Worm (Caenorhabditis elegans) whole organism, L4 larva: Measurements from ENCODE around the gene Y39A1A.9.

Source experiments
- D1046.2 ChIP-seq: fragments of 200-800 bp; sonication (Bioruptor generic); IDR thresholded peaks from 2 replicates; pipeline ENCODE4 v1.3.6; 2022; ENCODE audit warnings: missing genetic modification characterization, missing compliant biosample characterization
- Y105C5A.15 ChIP-seq: fragments of 200-800 bp; sonication (Bioruptor generic); IDR thresholded peaks from 2 replicates; pipeline ENCODE4 v1.3.6; 2022; ENCODE audit warnings: missing genetic modification characterization, missing compliant biosample characterization
- Y5F2A.4 ChIP-seq: fragments of 200-800 bp; sonication (Bioruptor generic); optimal IDR thresholded peaks from 2 replicates; lab custom pipeline; 2018; ENCODE audit warnings: mild to moderate bottlenecking, missing genetic modification characterization, missing compliant biosample characterization
- Y75B8A.6 ChIP-seq: fragments of 200-800 bp; sonication (Bioruptor generic); IDR thresholded peaks from 2 replicates; pipeline ENCODE4 v1.3.6; 2022; ENCODE audit warnings: missing genetic modification reagents, missing genetic modification characterization, missing compliant biosample characterization
- ama-1 ChIP-seq: fragments of 150-350 bp; optimal IDR thresholded peaks from 2 replicates; lab custom pipeline; 2014; ENCODE audit warnings: inconsistent platforms, mixed read lengths
- arid-1 ChIP-seq: fragments of 200-800 bp; sonication (Bioruptor generic); conservative IDR thresholded peaks from 2 replicates; pipeline ENCODE4 v1.3.6; 2022; ENCODE audit warnings: missing genetic modification reagents, missing genetic modification characterization, missing compliant biosample characterization
- ceh-28 ChIP-seq: fragments of 150-350 bp; optimal IDR thresholded peaks from 2 replicates; lab custom pipeline; 2014; ENCODE audit warnings: missing biosample characterization, missing genetic modification reagents, missing genetic modification characterization
- ceh-32 ChIP-seq: sonication (generic microtip); optimal IDR thresholded peaks from 2 replicates; lab custom pipeline; 2016; ENCODE audit warnings: mild to moderate bottlenecking, missing genetic modification characterization, missing compliant biosample characterization; ENCODE audit not compliant: poor library complexity
- ceh-44 ChIP-seq: fragments of 200-800 bp; sonication (Bioruptor generic); IDR thresholded peaks from 2 replicates; pipeline ENCODE4 v1.3.6; 2022; ENCODE audit warnings: missing genetic modification reagents, missing genetic modification characterization, missing compliant biosample characterization
- ceh-82 ChIP-seq: sonication (generic microtip); optimal IDR thresholded peaks from 2 replicates; lab custom pipeline; 2017; ENCODE audit warnings: missing biosample characterization, missing genetic modification characterization
- ces-1 ChIP-seq: fragments of 150-350 bp; sonication (generic microtip); optimal IDR thresholded peaks from 4 replicates; lab custom pipeline; 2014; ENCODE audit warnings: missing biosample characterization, missing genetic modification reagents, missing genetic modification characterization
- cey-2 ChIP-seq: sonication (generic microtip); optimal IDR thresholded peaks from 3 replicates; lab custom pipeline; 2017; ENCODE audit warnings: missing genetic modification characterization, mild to moderate bottlenecking, missing compliant biosample characterization, antibody characterized with exemption, borderline replicate concordance; ENCODE audit not compliant: insufficient read depth
- ctbp-1 ChIP-seq: fragments of 200-800 bp; sonication (Bioruptor generic); IDR thresholded peaks from 2 replicates; pipeline ENCODE4 v1.3.6; 2022; ENCODE audit warnings: missing genetic modification reagents, missing genetic modification characterization, missing compliant biosample characterization
- daf-12 ChIP-seq: fragments of 150-350 bp; optimal IDR thresholded peaks from 2 replicates; lab custom pipeline; 2014; ENCODE audit warnings: missing biosample characterization, missing genetic modification reagents, missing genetic modification characterization
- daf-16 ChIP-seq, 3 experiments: sonication (generic microtip); optimal IDR thresholded peaks; 2 replicates each; lab custom pipeline; 2016 to 2017; ENCODE audit warnings: missing genetic modification characterization in 3 of 3, missing genetic modification reagents in 3 of 3, mild to moderate bottlenecking in 2 of 3, missing compliant biosample characterization in 2 of 3, missing biosample characterization in 1 of 3, moderate library complexity in 1 of 3
- daf-8 ChIP-seq: fragments of 200-800 bp; sonication (Bioruptor generic); IDR thresholded peaks from 2 replicates; pipeline ENCODE4 v1.3.6; 2022; ENCODE audit warnings: missing genetic modification characterization, missing compliant biosample characterization
- dmd-8 ChIP-seq: fragments of 200-800 bp; sonication (Bioruptor generic); IDR thresholded peaks from 2 replicates; pipeline ENCODE4 v1.3.6; 2022; ENCODE audit warnings: missing genetic modification characterization, missing compliant biosample characterization
- dve-1 ChIP-seq: sonication (generic microtip); optimal IDR thresholded peaks from 2 replicates; lab custom pipeline; 2017; ENCODE audit warnings: antibody characterized with exemption, mild to moderate bottlenecking, missing genetic modification characterization, missing compliant biosample characterization; ENCODE audit not compliant: insufficient read depth
- fkh-10 ChIP-seq: fragments of 150-350 bp; optimal IDR thresholded peaks from 2 replicates; lab custom pipeline; 2014; ENCODE audit warnings: missing biosample characterization, missing genetic modification reagents, missing genetic modification characterization
- hif-1 ChIP-seq, 2 experiments: sonication (generic microtip); optimal IDR thresholded peaks; 2 replicates each; lab custom pipeline; 2016 to 2017; ENCODE audit warnings: missing compliant biosample characterization in 2 of 2, missing genetic modification characterization in 2 of 2, missing genetic modification reagents in 2 of 2, missing genotype in 2 of 2, mild to moderate bottlenecking in 1 of 2
- hlh-11 ChIP-seq: fragments of 200-800 bp; sonication (Bioruptor generic); optimal IDR thresholded peaks from 2 replicates; lab custom pipeline; 2018; ENCODE audit warnings: mild to moderate bottlenecking, missing genetic modification characterization, missing compliant biosample characterization
- hlh-30 ChIP-seq: sonication (generic microtip); optimal IDR thresholded peaks from 2 replicates; lab custom pipeline; 2017; ENCODE audit warnings: antibody characterized with exemption, mild to moderate bottlenecking, missing genetic modification characterization, missing compliant biosample characterization; ENCODE audit not compliant: insufficient read depth
- hmg-1.1 ChIP-seq: fragments of 200-800 bp; sonication (Bioruptor generic); IDR thresholded peaks from 2 replicates; pipeline ENCODE4 v1.3.6; 2022; ENCODE audit warnings: missing genetic modification reagents, missing genetic modification characterization, missing compliant biosample characterization
- jun-1 ChIP-seq: fragments of 150-350 bp; optimal IDR thresholded peaks from 2 replicates; lab custom pipeline; 2014; ENCODE audit warnings: missing biosample characterization, missing genetic modification reagents, missing genetic modification characterization
- lin-1 ChIP-seq: fragments of 200-800 bp; sonication (Bioruptor generic); IDR thresholded peaks from 2 replicates; pipeline ENCODE4 v1.3.6; 2022; ENCODE audit warnings: missing genetic modification reagents, missing genetic modification characterization, missing compliant biosample characterization
- lin-15B ChIP-seq: fragments of 150-350 bp; sonication (generic microtip); optimal IDR thresholded peaks from 3 replicates; lab custom pipeline; 2014; ENCODE audit warnings: missing biosample characterization, missing genetic modification characterization
- lin-38 ChIP-seq: fragments of 200-800 bp; sonication (Bioruptor generic); IDR thresholded peaks from 2 replicates; pipeline ENCODE4 v1.3.6; 2022; ENCODE audit warnings: missing genetic modification reagents, missing genetic modification characterization, missing compliant biosample characterization
- lsy-2 ChIP-seq, 2 experiments: fragments of 150-350 bp in 1 of 2; sonication (generic microtip) in 1 of 2; optimal IDR thresholded peaks; 2 replicates each; lab custom pipeline; 2014 to 2017; ENCODE audit warnings: missing biosample characterization in 2 of 2, missing genetic modification characterization in 2 of 2
- madf-5 ChIP-seq, 2 experiments: fragments of 200-800 bp; sonication (Bioruptor generic); IDR thresholded peaks; 2 replicates each; pipeline ENCODE4 v1.3.6; 2022; ENCODE audit warnings: missing compliant biosample characterization in 2 of 2, missing genetic modification characterization in 2 of 2
- madf-9 ChIP-seq: fragments of 200-800 bp; sonication (Bioruptor generic); conservative IDR thresholded peaks from 2 replicates; pipeline ENCODE4 v1.3.6; 2022; ENCODE audit warnings: missing genetic modification reagents, missing genetic modification characterization, missing compliant biosample characterization
- mdl-1 ChIP-seq, 2 experiments: fragments of 150-350 bp in 1 of 2; sonication (generic microtip) in 1 of 2; optimal IDR thresholded peaks; 2 replicates each; lab custom pipeline; 2014 to 2017; ENCODE audit warnings: missing biosample characterization in 2 of 2, missing genetic modification characterization in 2 of 2
- nhr-11 ChIP-seq: fragments of 150-350 bp; optimal IDR thresholded peaks from 2 replicates; lab custom pipeline; 2014; ENCODE audit warnings: missing biosample characterization, missing genetic modification characterization
- nhr-111 ChIP-seq: fragments of 200-800 bp; sonication (Bioruptor generic); optimal IDR thresholded peaks from 2 replicates; lab custom pipeline; 2018; ENCODE audit warnings: mild to moderate bottlenecking, missing genetic modification characterization, missing compliant biosample characterization
- nhr-28 ChIP-seq: fragments of 150-350 bp; optimal IDR thresholded peaks from 2 replicates; lab custom pipeline; 2014; ENCODE audit warnings: missing biosample characterization, missing genetic modification characterization
- nhr-6 ChIP-seq: fragments of 150-350 bp; optimal IDR thresholded peaks from 2 replicates; lab custom pipeline; 2014; ENCODE audit warnings: missing biosample characterization, missing genetic modification characterization
- nhr-77 ChIP-seq: fragments of 150-350 bp; optimal IDR thresholded peaks from 2 replicates; lab custom pipeline; 2014; ENCODE audit warnings: missing biosample characterization, missing genetic modification characterization
- pqm-1 ChIP-seq: sonication (generic microtip); optimal IDR thresholded peaks from 2 replicates; lab custom pipeline; 2017; ENCODE audit warnings: missing biosample characterization, missing genetic modification characterization
- saeg-2 ChIP-seq: fragments of 200-800 bp; sonication (Bioruptor generic); IDR thresholded peaks from 2 replicates; pipeline ENCODE4 v1.3.6; 2022; ENCODE audit warnings: missing genetic modification reagents, missing genetic modification characterization, missing compliant biosample characterization
- sdz-12 ChIP-seq: fragments of 200-800 bp; sonication (Bioruptor generic); optimal IDR thresholded peaks from 2 replicates; lab custom pipeline; 2018; ENCODE audit warnings: mild to moderate bottlenecking, missing genetic modification characterization, missing compliant biosample characterization
- set-16 ChIP-seq: fragments of 200-800 bp; sonication (Bioruptor generic); IDR thresholded peaks from 2 replicates; pipeline ENCODE4 v1.3.6; 2022; ENCODE audit warnings: missing genetic modification reagents, missing genetic modification characterization, missing compliant biosample characterization
- snpc-1.2 ChIP-seq: fragments of 200-800 bp; sonication (Bioruptor generic); IDR thresholded peaks from 2 replicates; pipeline ENCODE4 v1.3.6; 2022; ENCODE audit warnings: missing genetic modification reagents, missing genetic modification characterization, missing compliant biosample characterization
- unc-130 ChIP-seq: sonication (generic microtip); optimal IDR thresholded peaks from 2 replicates; lab custom pipeline; 2016; ENCODE audit warnings: missing genetic modification reagents, missing genetic modification characterization, missing compliant biosample characterization
- unc-39 ChIP-seq: sonication (generic microtip); optimal IDR thresholded peaks from 2 replicates; lab custom pipeline; 2017; ENCODE audit warnings: missing biosample characterization, missing genetic modification characterization
- unc-62 ChIP-seq, 3 experiments: fragments of 150-350 bp in 1 of 3; sonication (generic microtip); optimal IDR thresholded peaks in 2 of 3; peaks in 1 of 3; 1 replicate in 1 of 3; 2 replicates in 2 of 3; lab custom pipeline; 2014 to 2017; ENCODE audit warnings: missing biosample characterization in 3 of 3, missing genetic modification characterization in 3 of 3, missing genetic modification reagents in 3 of 3, missing genotype in 1 of 3
- vab-7 ChIP-seq: fragments of 200-800 bp; sonication (Bioruptor generic); IDR thresholded peaks from 2 replicates; pipeline ENCODE4 v1.3.6; 2022; ENCODE audit warnings: missing genetic modification reagents, missing genetic modification characterization, missing compliant biosample characterization
- zag-1 ChIP-seq: fragments of 150-350 bp; optimal IDR thresholded peaks from 2 replicates; lab custom pipeline; 2014; ENCODE audit warnings: missing biosample characterization, missing genetic modification characterization
- zfp-2 ChIP-seq: sonication (generic microtip); optimal IDR thresholded peaks from 2 replicates; lab custom pipeline; 2016; ENCODE audit warnings: mild to moderate bottlenecking, missing genetic modification characterization, missing compliant biosample characterization
- zfp-3 ChIP-seq: fragments of 200-800 bp; sonication (Bioruptor generic); conservative IDR thresholded peaks from 2 replicates; pipeline ENCODE4 v1.3.6; 2022; ENCODE audit warnings: missing genetic modification reagents, missing genetic modification characterization, missing compliant biosample characterization
- zip-2 ChIP-seq: fragments of 150-350 bp; optimal IDR thresholded peaks from 2 replicates; lab custom pipeline; 2014; ENCODE audit warnings: missing biosample characterization, missing genetic modification characterization
- ztf-7 ChIP-seq: fragments of 150-350 bp; optimal IDR thresholded peaks from 2 replicates; lab custom pipeline; 2014; ENCODE audit warnings: missing biosample characterization, missing genetic modification characterization

Gene Y39A1A.9

DNA sequence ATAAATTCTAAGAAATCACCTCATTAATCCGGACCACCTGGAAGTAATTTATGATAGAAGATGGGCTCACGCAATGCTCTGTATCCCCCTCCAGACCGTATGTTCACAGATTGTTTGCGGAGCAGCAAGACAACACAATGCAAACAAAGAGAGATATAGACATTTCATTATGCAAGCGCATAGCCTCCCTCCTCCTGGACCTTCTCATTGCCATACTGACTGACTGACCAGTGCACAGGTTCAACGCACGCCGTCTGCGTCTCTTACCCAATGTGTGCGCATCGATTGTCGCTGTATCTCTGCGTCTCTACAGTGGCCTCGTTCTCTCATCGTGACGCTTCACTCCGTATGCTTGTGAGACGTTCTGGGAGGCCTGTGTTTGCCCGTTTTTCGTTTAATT lies 18.3 kb upstream of the Y39A1A.9 start (continued):
- no peak for TF ChIP-seq nhr-111 (GFP tag; lab: Kevin White, UChicago)
- no peak for TF ChIP-seq zip-2
- TF ChIP-seq saeg-2, result no peak
- TF ChIP-seq ztf-7, result no peak
- peak; percentile 68 for TF ChIP-seq hlh-30
- TF ChIP-seq ceh-82, result no peak
- TF ChIP-seq zag-1, result no peak
- no peak for TF ChIP-seq jun-1 (tag; lab: Kevin White, UChicago)
- no peak for TF ChIP-seq Y5F2A.4 (GFP tag; lab: Kevin White, UChicago)
- TF ChIP-seq nhr-11, result no peak
- TF ChIP-seq daf-8, result no peak
- TF ChIP-seq cey-2 (tag; lab: Kevin White, UChicago), result no peak
- no peak for TF ChIP-seq ama-1 (lab: Kevin White, UChicago)
- peak; percentile 34 for TF ChIP-seq ceh-28 (tag; lab: Kevin White, UChicago)
- no peak for TF ChIP-seq D1046.2
- no peak for TF ChIP-seq nhr-77
- TF ChIP-seq dmd-8 (GFP tag; lab: Robert Waterston, UW), result no peak
- no peak for TF ChIP-seq pqm-1 (tag; lab: Kevin White, UChicago)
- TF ChIP-seq hmg-1.1 (GFP tag; lab: Robert Waterston, UW), result peak; percentile 89
- TF ChIP-seq unc-130 (GFP tag; lab: Kevin White, UChicago), result no peak
- TF ChIP-seq set-16 (GFP tag; lab: Robert Waterston, UW), result no peak
- peak; percentile 24 for TF ChIP-seq nhr-6 (tag; lab: Kevin White, UChicago)
- TF ChIP-seq vab-7 (GFP tag; lab: Robert Waterston, UW), result no peak
- TF ChIP-seq ces-1 (GFP tag; lab: Kevin White, UChicago), result no peak
- no peak for TF ChIP-seq ceh-32
- peak; percentile 59 for TF ChIP-seq hlh-11 (tag; lab: Kevin White, UChicago)
- TF ChIP-seq zfp-3 (GFP tag; lab: Robert Waterston, UW), result no peak
- no peak for TF ChIP-seq ctbp-1 (GFP tag; lab: Robert Waterston, UW)
- no peak for TF ChIP-seq lin-15B (tag; lab: Kevin White, UChicago)
- no peak for TF ChIP-seq Y75B8A.6 (GFP tag; lab: Robert Waterston, UW)
- TF ChIP-seq lin-38 (GFP tag; lab: Robert Waterston, UW), result peak; percentile 51
- no peak for TF ChIP-seq ceh-44 (GFP tag; lab: Robert Waterston, UW)
- no peak for TF ChIP-seq daf-16 (GFP tag; optimal IDR thresholded peaks at IDR 0.05; lab: Kevin White, UChicago)
- TF ChIP-seq daf-16 (tag; optimal IDR thresholded peaks at IDR 0.05; lab: Kevin White, UChicago), result peak; percentile 18
- peak; percentile 2 for TF ChIP-seq dve-1
- no peak for TF ChIP-seq sdz-12 (GFP tag; lab: Kevin White, UChicago)
- no peak for TF ChIP-seq fkh-10 (GFP tag; lab: Kevin White, UChicago)
- TF ChIP-seq mdl-1 (tag; optimal IDR thresholded peaks at IDR 0.05; lab: Kevin White, UChicago), result no peak
- TF ChIP-seq Y105C5A.15, result no peak
- TF ChIP-seq lsy-2 (tag; optimal IDR thresholded peaks at IDR 0.05; lab: Kevin White, UChicago), result peak in 1 of 2 experiments; percentile 60
- TF ChIP-seq daf-12 (tag; lab: Kevin White, UChicago), result no peak
- TF ChIP-seq madf-9, result no peak
- peak in 1 of 2 experiments; percentile 94 for TF ChIP-seq unc-62 (GFP tag; optimal IDR thresholded peaks at IDR 0.05 in 1 of 2; lab: Kevin White, UChicago)
- TF ChIP-seq unc-62 (tag; optimal IDR thresholded peaks at IDR 0.05; lab: Kevin White, UChicago), result no peak
- TF ChIP-seq arid-1 (GFP tag; lab: Robert Waterston, UW), result no peak
- no peak for TF ChIP-seq nhr-28 (tag; lab: Kevin White, UChicago)
- TF ChIP-seq hif-1 (tag; optimal IDR thresholded peaks at IDR 0.05; lab: Kevin White, UChicago), result no peak
- TF ChIP-seq zfp-2, result no peak
- no peak for TF ChIP-seq unc-39
- 0 out of 2 replicates have a peak, but pooled peaks have one; percentile 16 for TF ChIP-seq snpc-1.2 (GFP tag; lab: Robert Waterston, UW)
- TF ChIP-seq lin-1 (GFP tag; lab: Robert Waterston, UW), result no peak
- no peak for TF ChIP-seq madf-5 (GFP tag; IDR thresholded peaks at IDR 0.05; lab: Robert Waterston, UW)
